Fruit fly (Drosophila melanogaster): Measurements from ENCODE around the gene sky.

DNA sequence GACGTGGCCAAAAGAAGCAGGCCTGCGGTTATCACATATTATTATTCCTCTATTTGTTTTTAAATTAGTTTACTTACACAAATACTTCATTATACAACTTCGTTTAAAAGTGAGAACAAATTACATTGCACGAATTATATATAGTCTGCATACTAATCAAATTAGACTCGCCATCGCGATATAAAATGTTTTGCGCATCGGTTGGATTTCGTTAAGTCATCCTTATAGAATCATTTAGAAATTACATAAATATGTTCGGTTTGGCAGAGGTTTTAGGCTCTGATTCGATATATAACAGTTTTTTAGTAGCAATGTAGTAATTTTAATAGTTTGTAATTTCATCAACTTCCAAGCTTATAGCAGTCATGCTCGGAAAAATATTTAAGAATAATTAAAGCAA, 80.8 kb downstream of the sky start, which contains the start of gene Spn38F:
- TF ChIP-seq CG14655 (GFP tag; optimal IDR thresholded peaks at IDR 0.05) (no peak), Snoo (tag; optimal IDR thresholded peaks at IDR 0.05) (no peak), fd96Ca (GFP tag; IDR thresholded peaks at IDR 0.05) (no peak), EcR (GFP tag; optimal IDR thresholded peaks at IDR 0.05) (no peak), CG12605 (GFP tag; IDR thresholded peaks at IDR 0.05) (no peak)

Data from whole organism, pupa.